Worm (Caenorhabditis elegans) whole organism, young adult: Measurements from ENCODE around the gene nhr-277.
"Not testable (repeated sequence)": the region's sequence is repeated elsewhere in the genome, so short reads cannot be mapped to it uniquely, and the experiment has no call there.

Experiments
- ZK185.1 ChIP-seq: sonication (generic microtip); optimal IDR thresholded peaks from 2 replicates; lab custom pipeline; 2016; ENCODE audit warnings: mild to moderate bottlenecking, missing genetic modification characterization, missing compliant biosample characterization; ENCODE audit not compliant: poor library complexity, severe bottlenecking
- bed-2 ChIP-seq: fragments of 200-800 bp; sonication (Bioruptor generic); IDR thresholded peaks from 2 replicates; pipeline ENCODE4 v1.3.6; 2022; ENCODE audit warnings: missing genetic modification reagents, missing genetic modification characterization, missing compliant biosample characterization
- dpff-1 ChIP-seq: sonication (generic microtip); optimal IDR thresholded peaks from 2 replicates; lab custom pipeline; 2017; ENCODE audit warnings: mild to moderate bottlenecking, missing genetic modification characterization, missing compliant biosample characterization
- egrh-3 ChIP-seq: fragments of 200-800 bp; sonication (Bioruptor generic); IDR thresholded peaks from 2 replicates; pipeline ENCODE4 v1.3.6; 2022; ENCODE audit warnings: missing genetic modification reagents, missing genetic modification characterization, missing compliant biosample characterization
- nfya-1 ChIP-seq: sonication (generic microtip); optimal IDR thresholded peaks from 2 replicates; lab custom pipeline; 2017; ENCODE audit warnings: antibody characterized with exemption, missing compliant biosample characterization, missing genetic modification characterization, borderline replicate concordance; ENCODE audit not compliant: insufficient read depth
- nhr-90 ChIP-seq: sonication (generic microtip); optimal IDR thresholded peaks from 2 replicates; lab custom pipeline; 2016; ENCODE audit warnings: missing genotype, mild to moderate bottlenecking, missing genetic modification characterization, missing compliant biosample characterization
- sea-2 ChIP-seq: fragments of 200-800 bp; sonication (Bioruptor generic); IDR thresholded peaks from 2 replicates; pipeline ENCODE4 v1.3.6; 2022; ENCODE audit warnings: missing genetic modification characterization, missing compliant biosample characterization
- snpc-4 ChIP-seq, 5 experiments: fragments of 150-350 bp in 1 of 5; sonication (generic microtip) in 4 of 5; optimal IDR thresholded peaks; 2 replicates each; lab custom pipeline; 2014 to 2018; ENCODE audit warnings: missing genetic modification characterization in 5 of 5, missing biosample characterization in 3 of 5, antibody characterized with exemption in 2 of 5, mild to moderate bottlenecking in 2 of 5, missing compliant biosample characterization in 2 of 5, missing genotype in 2 of 5, moderate library complexity in 2 of 5, missing genetic modification reagents in 1 of 5

DNA sequence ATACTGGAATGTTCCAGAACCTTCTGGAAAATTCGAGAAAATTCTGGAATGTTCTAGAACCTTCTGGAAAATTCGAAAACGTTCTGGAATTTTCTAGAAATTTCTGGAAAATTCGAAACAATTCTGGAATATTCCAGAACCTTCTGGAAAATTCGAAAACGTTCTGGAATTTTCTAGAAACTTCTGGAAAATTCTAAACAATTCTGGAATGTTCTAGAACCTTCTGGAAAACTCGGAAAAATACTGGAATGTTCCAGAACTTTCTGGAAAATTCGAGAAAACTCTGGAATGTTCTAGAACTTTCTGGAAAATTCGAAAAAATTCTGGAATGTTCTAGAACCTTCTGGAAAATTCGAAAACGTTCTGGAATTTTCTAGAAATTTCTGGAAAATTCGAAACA lies 12.7 kb downstream of the nhr-277 start:
- TF ChIP-seq egrh-3; nfya-1 (tag; lab: Kevin White, UChicago); sea-2 (GFP tag; lab: Robert Waterston, UW); ZK185.1 (tag; lab: Kevin White, UChicago); bed-2 (GFP tag; lab: Robert Waterston, UW); snpc-4 (GFP tag; optimal IDR thresholded peaks at IDR 0.05; lab: Kevin White, UChicago); snpc-4 (tag; optimal IDR thresholded peaks at IDR 0.05; lab: Kevin White, UChicago); nhr-90 (tag; lab: Kevin White, UChicago); dpff-1 (tag; lab: Kevin White, UChicago): not testable (repeated sequence)
